Worm (Caenorhabditis elegans) whole organism, L3 larva: ENCODE measurements around the gene nhr-167.

ENCODE experiments used
- R02D3.7 ChIP-seq: fragments of 150-350 bp; optimal IDR thresholded peaks from 2 replicates; lab custom pipeline; 2014; ENCODE audit warnings: missing biosample characterization, missing genetic modification characterization
- ZK546.5 ChIP-seq: sonication (generic microtip); optimal IDR thresholded peaks from 2 replicates; lab custom pipeline; 2017; ENCODE audit warnings: missing biosample characterization, missing genetic modification characterization
- aly-2 ChIP-seq: fragments of 150-350 bp; optimal IDR thresholded peaks from 2 replicates; lab custom pipeline; 2014; ENCODE audit warnings: missing biosample characterization, missing genetic modification characterization
- ama-1 ChIP-seq: fragments of 150-350 bp; optimal IDR thresholded peaks from 2 replicates; lab custom pipeline; 2018
- ceh-16 ChIP-seq: sonication (generic microtip); optimal IDR thresholded peaks from 2 replicates; lab custom pipeline; 2017; ENCODE audit warnings: missing biosample characterization, missing genetic modification characterization
- ceh-28 ChIP-seq: fragments of 150-350 bp; optimal IDR thresholded peaks from 2 replicates; lab custom pipeline; 2014; ENCODE audit warnings: missing biosample characterization, missing genetic modification reagents, missing genetic modification characterization
- ceh-82 ChIP-seq: fragments of 150-350 bp; optimal IDR thresholded peaks from 2 replicates; lab custom pipeline; 2014; ENCODE audit warnings: missing biosample characterization, missing genetic modification characterization
- ceh-9 ChIP-seq: sonication (generic microtip); optimal IDR thresholded peaks from 2 replicates; lab custom pipeline; 2018; ENCODE audit warnings: missing biosample characterization, missing genetic modification characterization
- daf-12 ChIP-seq: fragments of 150-350 bp; optimal IDR thresholded peaks from 2 replicates; lab custom pipeline; 2014; ENCODE audit warnings: missing biosample characterization, missing genetic modification reagents, missing genetic modification characterization
- egl-27 ChIP-seq: sonication (generic microtip); optimal IDR thresholded peaks from 4 replicates; lab custom pipeline; 2017; ENCODE audit warnings: missing biosample characterization, missing genetic modification reagents, missing genetic modification characterization
- egl-5 ChIP-seq: fragments of 150-350 bp; optimal IDR thresholded peaks from 2 replicates; lab custom pipeline; 2017; ENCODE audit warnings: missing biosample characterization, missing genetic modification reagents, missing genetic modification characterization, inconsistent platforms
- elt-1 ChIP-seq: fragments of 150-350 bp; optimal IDR thresholded peaks from 2 replicates; lab custom pipeline; 2014; ENCODE audit warnings: missing biosample characterization, missing genetic modification characterization
- elt-2 ChIP-seq: sonication (generic microtip); optimal IDR thresholded peaks from 2 replicates; lab custom pipeline; 2016; ENCODE audit warnings: missing genetic modification reagents, mild to moderate bottlenecking, missing genetic modification characterization, missing compliant biosample characterization
- elt-3 ChIP-seq, 3 experiments: fragments of 150-350 bp in 1 of 3; sonication (generic microtip) in 2 of 3; optimal IDR thresholded peaks; 2 replicates in 2 of 3; 4 replicates in 1 of 3; lab custom pipeline; 2014 to 2017; ENCODE audit warnings: missing biosample characterization in 3 of 3, missing genetic modification characterization in 3 of 3
- eor-1 ChIP-seq, 2 experiments: fragments of 150-350 bp; optimal IDR thresholded peaks; 2 replicates each; lab custom pipeline; 2014 to 2018; ENCODE audit warnings: missing biosample characterization in 2 of 2, missing genetic modification characterization in 2 of 2
- fkh-10 ChIP-seq: sonication (generic microtip); optimal IDR thresholded peaks from 2 replicates; lab custom pipeline; 2017; ENCODE audit warnings: missing biosample characterization, missing genetic modification reagents, missing genetic modification characterization
- fkh-2 ChIP-seq: fragments of 150-350 bp; optimal IDR thresholded peaks from 2 replicates; lab custom pipeline; 2014; ENCODE audit warnings: missing biosample characterization, missing genetic modification reagents, missing genetic modification characterization
- fos-1 ChIP-seq: fragments of 150-350 bp; optimal IDR thresholded peaks from 2 replicates; lab custom pipeline; 2014; ENCODE audit warnings: missing biosample characterization, missing genetic modification characterization
- hmg-11 ChIP-seq: sonication (generic microtip); optimal IDR thresholded peaks from 2 replicates; lab custom pipeline; 2016; ENCODE audit warnings: missing genetic modification characterization, missing compliant biosample characterization
- jun-1 ChIP-seq: fragments of 150-350 bp; optimal IDR thresholded peaks from 2 replicates; lab custom pipeline; 2014; ENCODE audit warnings: missing biosample characterization, missing genetic modification reagents, missing genetic modification characterization
- lin-15B ChIP-seq: fragments of 150-350 bp; optimal IDR thresholded peaks from 2 replicates; lab custom pipeline; 2014; ENCODE audit warnings: missing biosample characterization, missing genetic modification characterization
- lin-39 ChIP-seq: fragments of 150-350 bp; optimal IDR thresholded peaks from 2 replicates; lab custom pipeline; 2018; ENCODE audit warnings: missing biosample characterization, missing genetic modification reagents, missing genetic modification characterization
- lsy-12 ChIP-seq: sonication (generic microtip); optimal IDR thresholded peaks from 2 replicates; lab custom pipeline; 2016; ENCODE audit warnings: mild to moderate bottlenecking, missing genetic modification characterization, missing compliant biosample characterization
- mdl-1 ChIP-seq: fragments of 150-350 bp; optimal IDR thresholded peaks from 2 replicates; lab custom pipeline; 2014; ENCODE audit warnings: missing biosample characterization, missing genetic modification characterization
- mml-1 ChIP-seq: fragments of 150-350 bp; sonication (generic microtip); optimal IDR thresholded peaks from 3 replicates; lab custom pipeline; 2014; ENCODE audit warnings: missing biosample characterization, missing genetic modification characterization
- nfya-1 ChIP-seq: sonication (generic microtip); optimal IDR thresholded peaks from 2 replicates; lab custom pipeline; 2017; ENCODE audit warnings: missing genetic modification characterization, mild to moderate bottlenecking, missing compliant biosample characterization, antibody characterized with exemption, moderate library complexity; ENCODE audit not compliant: insufficient read depth
- nhr-11 ChIP-seq: fragments of 150-350 bp; optimal IDR thresholded peaks from 2 replicates; lab custom pipeline; 2014; ENCODE audit warnings: missing biosample characterization, missing genetic modification characterization
- nhr-12 ChIP-seq: fragments of 150-350 bp; optimal IDR thresholded peaks from 2 replicates; lab custom pipeline; 2014; ENCODE audit warnings: missing biosample characterization, missing genetic modification characterization
- nhr-23 ChIP-seq: fragments of 150-350 bp; optimal IDR thresholded peaks from 2 replicates; lab custom pipeline; 2014; ENCODE audit warnings: missing biosample characterization, missing genetic modification reagents, missing genetic modification characterization
- nhr-237 ChIP-seq: fragments of 150-350 bp; optimal IDR thresholded peaks from 2 replicates; lab custom pipeline; 2014; ENCODE audit warnings: missing biosample characterization, missing genetic modification characterization
- nhr-25 ChIP-seq: sonication (generic microtip); optimal IDR thresholded peaks from 2 replicates; lab custom pipeline; 2017; ENCODE audit warnings: missing biosample characterization, missing genetic modification characterization
- nhr-28 ChIP-seq: fragments of 150-350 bp; optimal IDR thresholded peaks from 2 replicates; lab custom pipeline; 2014; ENCODE audit warnings: missing biosample characterization, missing genetic modification characterization
- nhr-43 ChIP-seq: sonication (generic microtip); optimal IDR thresholded peaks from 2 replicates; lab custom pipeline; 2016; ENCODE audit warnings: mild to moderate bottlenecking, missing genetic modification characterization, missing compliant biosample characterization; ENCODE audit not compliant: poor library complexity, severe bottlenecking
- nhr-67 ChIP-seq: fragments of 150-350 bp; optimal IDR thresholded peaks from 2 replicates; lab custom pipeline; 2014; ENCODE audit warnings: missing biosample characterization, missing genetic modification characterization
- nhr-76 ChIP-seq: fragments of 150-350 bp; sonication (generic microtip); optimal IDR thresholded peaks from 5 replicates; lab custom pipeline; 2014; ENCODE audit warnings: missing biosample characterization, missing genetic modification characterization
- nhr-77 ChIP-seq: fragments of 150-350 bp; optimal IDR thresholded peaks from 2 replicates; lab custom pipeline; 2014; ENCODE audit warnings: missing biosample characterization, missing genetic modification characterization
- pha-4 ChIP-seq: fragments of 150-350 bp; optimal IDR thresholded peaks from 2 replicates; lab custom pipeline; 2014; ENCODE audit warnings: missing biosample characterization, missing genetic modification reagents, missing genetic modification characterization
- pqm-1 ChIP-seq: fragments of 150-350 bp; optimal IDR thresholded peaks from 2 replicates; lab custom pipeline; 2017; ENCODE audit warnings: missing biosample characterization, missing genetic modification characterization, inconsistent platforms
- sea-2 ChIP-seq: fragments of 150-350 bp; sonication (generic microtip); optimal IDR thresholded peaks from 4 replicates; lab custom pipeline; 2014; ENCODE audit warnings: missing biosample characterization, missing genetic modification reagents, missing genetic modification characterization
- skn-1 ChIP-seq: fragments of 150-350 bp; optimal IDR thresholded peaks from 2 replicates; lab custom pipeline; 2014; ENCODE audit warnings: missing biosample characterization, missing genetic modification characterization
- snpc-4 ChIP-seq: fragments of 150-350 bp; optimal IDR thresholded peaks from 2 replicates; lab custom pipeline; 2014; ENCODE audit warnings: missing biosample characterization, missing genetic modification characterization
- tbx-2 ChIP-seq: sonication (generic microtip); optimal IDR thresholded peaks from 2 replicates; lab custom pipeline; 2016; ENCODE audit warnings: mild to moderate bottlenecking, missing genetic modification characterization, missing compliant biosample characterization
- unc-39 ChIP-seq: sonication (generic microtip); optimal IDR thresholded peaks from 4 replicates; lab custom pipeline; 2017; ENCODE audit warnings: missing biosample characterization, missing genetic modification characterization
- unc-62 ChIP-seq: fragments of 150-350 bp; sonication (generic microtip); optimal IDR thresholded peaks from 4 replicates; lab custom pipeline; 2014; ENCODE audit warnings: missing biosample characterization, missing genetic modification reagents, missing genetic modification characterization
- zag-1 ChIP-seq: fragments of 150-350 bp; optimal IDR thresholded peaks from 2 replicates; lab custom pipeline; 2014; ENCODE audit warnings: missing biosample characterization, missing genetic modification characterization
- ztf-11 ChIP-seq: fragments of 150-350 bp; optimal IDR thresholded peaks from 2 replicates; lab custom pipeline; 2014; ENCODE audit warnings: missing biosample characterization, missing genetic modification characterization
- ztf-4 ChIP-seq: fragments of 150-350 bp; optimal IDR thresholded peaks from 2 replicates; lab custom pipeline; 2014; ENCODE audit warnings: missing biosample characterization, missing genetic modification characterization

The nhr-167 gene

DNA sequence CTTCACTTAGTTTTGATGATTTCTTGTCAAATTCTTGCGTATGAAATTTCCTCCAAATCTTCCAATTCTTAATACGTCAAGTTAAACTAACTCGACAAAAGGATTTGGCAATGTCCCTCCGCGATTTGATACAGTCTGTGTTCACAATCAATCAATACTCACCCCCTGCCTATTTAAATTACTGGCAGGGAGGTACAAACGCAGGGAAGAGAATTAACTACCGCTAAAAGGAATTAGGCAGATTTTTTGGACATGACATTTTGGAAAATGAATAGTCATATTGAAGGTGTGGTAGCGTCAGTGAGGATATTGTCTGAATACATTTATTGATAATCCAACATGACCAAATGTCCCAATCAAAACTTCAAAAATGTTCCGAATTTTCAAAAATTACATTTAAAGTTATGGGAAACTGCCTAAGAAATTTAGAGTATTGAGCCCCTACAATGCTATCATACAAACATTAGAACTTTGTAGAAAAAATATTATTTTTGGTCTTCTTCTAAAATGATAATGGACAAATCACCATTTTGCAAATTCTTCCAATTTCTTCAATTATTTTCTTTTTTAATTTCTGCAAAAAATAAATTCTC lies 44.4 kb downstream of the nhr-167 start (continued):
- TF ChIP-seq R02D3.7 (tag; lab: Kevin White, UChicago) (peak; percentile 92), nhr-67 (tag; lab: Kevin White, UChicago) (peak; percentile 59), tbx-2 (tag; lab: Kevin White, UChicago) (peak; percentile 98), egl-5 (tag; lab: Kevin White, UChicago) (peak; percentile 95), ZK546.5 (tag; lab: Kevin White, UChicago) (peak; percentile 70), fkh-10 (peak; percentile 98), egl-27 (peak; percentile 95), zag-1 (tag; lab: Kevin White, UChicago) (peak; percentile 90), jun-1 (tag; lab: Kevin White, UChicago) (peak; percentile 100), lin-39 (peak; percentile 98), nhr-28 (peak; percentile 93), hmg-11 (tag; lab: Kevin White, UChicago) (peak; percentile 97), elt-3 (tag; optimal IDR thresholded peaks at IDR 0.05; lab: Kevin White, UChicago) (peak; percentile 81 to 99 (median 96)), fos-1 (tag; lab: Kevin White, UChicago) (peak; percentile 94), fkh-2 (tag; lab: Kevin White, UChicago) (peak; percentile 92), sea-2 (GFP tag; lab: Kevin White, UChicago) (no peak), unc-39 (tag; lab: Kevin White, UChicago) (peak; percentile 76), elt-2 (peak; percentile 86)

DNA sequence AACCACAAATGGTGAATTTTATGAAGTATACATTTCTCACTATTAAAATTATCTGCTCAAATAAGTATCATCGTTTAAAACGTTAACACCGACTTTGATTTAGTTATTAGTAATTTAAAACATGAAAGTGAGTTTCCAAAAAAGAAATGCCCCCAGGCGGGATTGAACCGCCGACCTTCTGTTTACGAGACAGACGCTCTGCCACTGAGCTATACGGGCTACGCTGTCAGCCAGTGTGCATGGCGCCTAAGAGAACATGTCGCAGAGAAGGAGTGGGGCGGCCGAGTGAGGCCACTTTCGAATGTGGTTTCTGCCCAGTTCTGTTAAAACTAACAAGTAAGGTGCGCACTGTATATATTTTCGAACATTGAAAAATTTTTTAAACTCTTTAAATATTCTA lies 47.0 kb downstream of the nhr-167 start:
- TF ChIP-seq nhr-237 = no peak
- TF ChIP-seq daf-12 (tag; lab: Kevin White, UChicago) = no peak
- no peak for TF ChIP-seq nhr-12 (tag; lab: Kevin White, UChicago)
- no peak for TF ChIP-seq nhr-76 (tag; lab: Kevin White, UChicago)
- no peak for TF ChIP-seq ceh-9 (tag; lab: Kevin White, UChicago)
- no peak for TF ChIP-seq elt-1 (tag; lab: Kevin White, UChicago)
- TF ChIP-seq eor-1 (tag; optimal IDR thresholded peaks at IDR 0.05; lab: Kevin White, UChicago) = no peak
- peak; percentile 38 for TF ChIP-seq ceh-28 (tag; lab: Kevin White, UChicago)
- TF ChIP-seq nhr-25 (tag; lab: Kevin White, UChicago) = no peak
- peak; percentile 58 for TF ChIP-seq nhr-43 (tag; lab: Kevin White, UChicago)
- no peak for TF ChIP-seq ZK546.5 (tag; lab: Kevin White, UChicago)
- no peak for TF ChIP-seq lin-15B (tag; lab: Kevin White, UChicago)
- TF ChIP-seq fkh-2 (tag; lab: Kevin White, UChicago) = no peak
- peak; percentile 33 for TF ChIP-seq nhr-77 (tag; lab: Kevin White, UChicago)
- no peak for TF ChIP-seq unc-39 (tag; lab: Kevin White, UChicago)
- TF ChIP-seq elt-3 (tag; optimal IDR thresholded peaks at IDR 0.05; lab: Kevin White, UChicago) = no peak
- TF ChIP-seq snpc-4 (tag; lab: Kevin White, UChicago) = peak; percentile 6
- no peak for TF ChIP-seq fkh-10
- TF ChIP-seq ama-1 (lab: Kevin White, UChicago) = no peak
- TF ChIP-seq ztf-11 (tag; lab: Kevin White, UChicago) = no peak
- no peak for TF ChIP-seq mml-1 (tag; lab: Kevin White, UChicago)
- TF ChIP-seq ceh-16 (tag; lab: Kevin White, UChicago) = no peak
- no peak for TF ChIP-seq nhr-28
- no peak for TF ChIP-seq aly-2
- TF ChIP-seq zag-1 (tag; lab: Kevin White, UChicago) = no peak
- no peak for TF ChIP-seq nhr-67 (tag; lab: Kevin White, UChicago)
- peak; percentile 15 for TF ChIP-seq jun-1 (tag; lab: Kevin White, UChicago)
- TF ChIP-seq fos-1 (tag; lab: Kevin White, UChicago) = no peak
- no peak for TF ChIP-seq nfya-1 (tag; lab: Kevin White, UChicago)
- peak; percentile 20 for TF ChIP-seq skn-1
- peak; percentile 56 for TF ChIP-seq pha-4 (tag; lab: Kevin White, UChicago)
- TF ChIP-seq hmg-11 (tag; lab: Kevin White, UChicago) = peak; percentile 91
- peak; percentile 1 for TF ChIP-seq lin-39
- TF ChIP-seq nhr-23 (tag; lab: Kevin White, UChicago) = no peak
- TF ChIP-seq lsy-12 = no peak
- TF ChIP-seq elt-2 = peak; percentile 37
- TF ChIP-seq mdl-1 (tag; lab: Kevin White, UChicago) = no peak
- no peak for TF ChIP-seq sea-2 (GFP tag; lab: Kevin White, UChicago)
- TF ChIP-seq pqm-1 (tag; lab: Kevin White, UChicago) = no peak
- peak; percentile 68 for TF ChIP-seq tbx-2 (tag; lab: Kevin White, UChicago)
- TF ChIP-seq unc-62 = no peak
- TF ChIP-seq ztf-4 = no peak
- TF ChIP-seq nhr-11 = no peak
- no peak for TF ChIP-seq egl-5 (tag; lab: Kevin White, UChicago)
- no peak for TF ChIP-seq R02D3.7 (tag; lab: Kevin White, UChicago)
- no peak for TF ChIP-seq egl-27
- no peak for TF ChIP-seq ceh-82 (tag; lab: Kevin White, UChicago)
